Fruit fly (Drosophila melanogaster) whole organism, embryonic: Measurements from ENCODE around the gene wdn.

Experiments used
- Abd-B ChIP-seq: fragments of 200-800 bp; sonication (Bioruptor generic); optimal IDR thresholded peaks from 2 replicates; lab custom pipeline; 2018; ENCODE audit warnings: missing biosample characterization, mild to moderate bottlenecking, missing genetic modification characterization, moderate library complexity
- Bdp1 ChIP-seq: fragments of 200-800 bp; sonication (Bioruptor generic); optimal IDR thresholded peaks from 3 replicates; lab custom pipeline; 2016; ENCODE audit warnings: missing biosample characterization, missing genetic modification characterization
- CG12219 ChIP-seq: fragments of 200-800 bp; sonication (Bioruptor generic); optimal IDR thresholded peaks from 3 replicates; lab custom pipeline; 2018; ENCODE audit warnings: missing biosample characterization, mild to moderate bottlenecking, missing genetic modification characterization
- CG15601 ChIP-seq: fragments of 200-800 bp; sonication (Bioruptor generic); optimal IDR thresholded peaks from 3 replicates; lab custom pipeline; 2019; ENCODE audit warnings: missing biosample characterization, mild to moderate bottlenecking, missing genetic modification characterization, moderate library complexity
- CG1832 ChIP-seq: fragments of 200-800 bp; sonication (Bioruptor generic); optimal IDR thresholded peaks from 2 replicates; lab custom pipeline; 2017; ENCODE audit warnings: missing biosample characterization, mild to moderate bottlenecking, missing genetic modification characterization, inconsistent platforms
- CG30431 ChIP-seq: fragments of 200-800 bp; sonication (Bioruptor generic); optimal IDR thresholded peaks from 2 replicates; lab custom pipeline; 2017; ENCODE audit warnings: missing biosample characterization, missing genetic modification characterization
- CG32532 ChIP-seq: fragments of 200-800 bp; sonication (Bioruptor generic); IDR thresholded peaks from 2 replicates; pipeline ENCODE4 v1.3.6; 2022; ENCODE audit warnings: missing biosample characterization, missing genetic modification characterization
- CG3281 ChIP-seq: fragments of 200-800 bp; sonication (Bioruptor generic); optimal IDR thresholded peaks from 3 replicates; lab custom pipeline; 2017; ENCODE audit warnings: missing biosample characterization, mild to moderate bottlenecking, missing genetic modification characterization
- CG34376 ChIP-seq: fragments of 200-800 bp; sonication (Bioruptor generic); optimal IDR thresholded peaks from 2 replicates; lab custom pipeline; 2018; ENCODE audit warnings: missing biosample characterization, mild to moderate bottlenecking, missing genetic modification characterization
- CG34422 ChIP-seq: fragments of 200-800 bp; sonication (Bioruptor generic); IDR thresholded peaks from 3 replicates; pipeline ENCODE4 v1.3.6; 2022; ENCODE audit warnings: missing biosample characterization, missing genetic modification characterization
- CG4328 ChIP-seq: fragments of 200-800 bp; sonication (Bioruptor generic); optimal IDR thresholded peaks from 3 replicates; lab custom pipeline; 2017; ENCODE audit warnings: missing biosample characterization, missing genetic modification reagents, missing genetic modification characterization
- CG6689 ChIP-seq: fragments of 200-800 bp; sonication (Bioruptor generic); IDR thresholded peaks from 2 replicates; pipeline ENCODE4 v1.3.6; 2022; ENCODE audit warnings: missing biosample characterization, missing genetic modification characterization
- CG7928 ChIP-seq: fragments of 200-800 bp; sonication (Bioruptor generic); optimal IDR thresholded peaks from 2 replicates; lab custom pipeline; 2017; ENCODE audit warnings: missing biosample characterization, mild to moderate bottlenecking, missing genetic modification characterization
- Chrac-16 ChIP-seq: fragments of 200-800 bp; sonication (Bioruptor generic); optimal IDR thresholded peaks from 3 replicates; lab custom pipeline; 2016; ENCODE audit warnings: missing biosample characterization, missing genetic modification characterization
- CkIIα-i1 ChIP-seq: fragments of 200-800 bp; sonication (Bioruptor generic); IDR thresholded peaks from 2 replicates; pipeline ENCODE4 v1.3.6; 2022; ENCODE audit warnings: missing biosample characterization, missing genetic modification characterization
- D19A ChIP-seq: fragments of 200-800 bp; optimal IDR thresholded peaks from 3 replicates; lab custom pipeline; 2019; ENCODE audit warnings: missing biosample characterization, mild to moderate bottlenecking, missing genetic modification characterization, moderate library complexity
- Dll ChIP-seq: fragments of 200-800 bp; sonication (Bioruptor generic); IDR thresholded peaks from 4 replicates; pipeline ENCODE4 v1.3.6; 2022; ENCODE audit warnings: missing biosample characterization, missing genetic modification characterization; ENCODE audit not compliant: partially characterized antibody
- ERR ChIP-seq: fragments of 200-800 bp; sonication (Bioruptor generic); optimal IDR thresholded peaks from 2 replicates; lab custom pipeline; 2016; ENCODE audit warnings: missing biosample characterization, missing genetic modification characterization
- H15 ChIP-seq: fragments of 200-800 bp; sonication (Bioruptor generic); IDR thresholded peaks from 3 replicates; pipeline ENCODE4 v1.3.6; 2022; ENCODE audit warnings: missing biosample characterization, missing genetic modification characterization
- Hmr ChIP-seq: fragments of 200-800 bp; sonication (Bioruptor generic); optimal IDR thresholded peaks from 3 replicates; lab custom pipeline; 2017; ENCODE audit warnings: mild to moderate bottlenecking, missing biosample characterization, missing genetic modification reagents, missing genetic modification characterization
- Med ChIP-seq: fragments of 200-800 bp; sonication (Bioruptor generic); peaks from one replicate; lab custom pipeline; 2016; ENCODE audit warnings: missing biosample characterization, missing genetic modification characterization, mild to moderate bottlenecking, inconsistent platforms, moderate library complexity
- Neu2 ChIP-seq: fragments of 200-800 bp; sonication (Bioruptor generic); optimal IDR thresholded peaks from 3 replicates; lab custom pipeline; 2016; ENCODE audit warnings: missing biosample characterization, missing genetic modification characterization, borderline replicate concordance
- Optix ChIP-seq: fragments of 200-800 bp; sonication (Bioruptor generic); IDR thresholded peaks from 3 replicates; pipeline ENCODE4 v1.3.6; 2022; ENCODE audit warnings: missing biosample characterization, missing genetic modification characterization
- Poxn ChIP-seq: fragments of 200-800 bp; sonication (Bioruptor generic); IDR thresholded peaks from 2 replicates; pipeline ENCODE4 v1.3.6; 2022; ENCODE audit warnings: missing biosample characterization, missing genetic modification characterization
- Sry-β ChIP-seq: fragments of 200-800 bp; sonication (Bioruptor generic); optimal IDR thresholded peaks from 2 replicates; lab custom pipeline; 2018; ENCODE audit warnings: missing biosample characterization, mild to moderate bottlenecking, missing genetic modification characterization, moderate library complexity
- Tbp ChIP-seq: fragments of >200 bp; optimal IDR thresholded peaks from 2 replicates; lab custom pipeline; 2018; ENCODE audit warnings: missing biosample characterization, missing genetic modification characterization
- bigmax ChIP-seq: fragments of 200-800 bp; sonication (Bioruptor generic); optimal IDR thresholded peaks from 2 replicates; lab custom pipeline; 2018; ENCODE audit warnings: missing biosample characterization, mild to moderate bottlenecking, missing genetic modification characterization
- caup ChIP-seq: fragments of 200-800 bp; sonication (Bioruptor generic); optimal IDR thresholded peaks from 3 replicates; lab custom pipeline; 2017; ENCODE audit warnings: missing biosample characterization, mild to moderate bottlenecking, missing genetic modification characterization, moderate library complexity; ENCODE audit not compliant: severe bottlenecking
- cg ChIP-seq: fragments of 200-800 bp; sonication (Bioruptor generic); optimal IDR thresholded peaks from 3 replicates; lab custom pipeline; 2019; ENCODE audit warnings: missing biosample characterization, mild to moderate bottlenecking, missing genetic modification characterization, moderate library complexity
- chif ChIP-seq, 2 experiments: fragments of 200-800 bp; sonication (Bioruptor generic); optimal IDR thresholded peaks; 3 replicates each; lab custom pipeline; 2016; ENCODE audit warnings: missing biosample characterization in 2 of 2, missing genetic modification characterization in 2 of 2
- chm ChIP-seq: fragments of 200-800 bp; sonication (Bioruptor generic); IDR thresholded peaks from 2 replicates; pipeline ENCODE4 v1.3.6; 2022; ENCODE audit warnings: missing biosample characterization, missing genetic modification characterization
- danr ChIP-seq: fragments of 200-800 bp; sonication (Bioruptor generic); IDR thresholded peaks from 2 replicates; pipeline ENCODE4 v1.3.6; 2022; ENCODE audit warnings: missing biosample characterization, missing genetic modification characterization
- dmrt99B ChIP-seq: fragments of 200-800 bp; sonication (Bioruptor generic); optimal IDR thresholded peaks from 2 replicates; lab custom pipeline; 2018; ENCODE audit warnings: missing biosample characterization, mild to moderate bottlenecking, missing genetic modification characterization, moderate library complexity
- gce ChIP-seq: fragments of 200-800 bp; sonication (Bioruptor generic); IDR thresholded peaks from 3 replicates; pipeline ENCODE4 v1.3.6; 2022; ENCODE audit warnings: missing biosample characterization, missing genetic modification characterization
- gt ChIP-seq: fragments of 200-800 bp; sonication (Bioruptor generic); IDR thresholded peaks from 2 replicates; pipeline ENCODE4 v1.3.6; 2022; ENCODE audit warnings: missing biosample characterization, missing genetic modification characterization
- hb ChIP-seq: fragments of 200-800 bp; sonication (Bioruptor generic); IDR thresholded peaks from 3 replicates; pipeline ENCODE4 v1.3.6; 2022; ENCODE audit warnings: missing biosample characterization, missing genetic modification characterization; ENCODE audit not compliant: partially characterized antibody
- insv ChIP-seq, 2 experiments: fragments of 200-800 bp; sonication (Bioruptor generic); optimal IDR thresholded peaks; 3 replicates each; lab custom pipeline; 2016 to 2018; ENCODE audit warnings: missing biosample characterization in 2 of 2, missing genetic modification characterization in 2 of 2
- kni ChIP-seq: fragments of 200-800 bp; sonication (Bioruptor generic); optimal IDR thresholded peaks from 3 replicates; lab custom pipeline; 2017; ENCODE audit warnings: mild to moderate bottlenecking, missing biosample characterization, missing genetic modification reagents, missing genetic modification characterization
- lab ChIP-seq: fragments of 200-800 bp; sonication (Bioruptor generic); optimal IDR thresholded peaks from 3 replicates; lab custom pipeline; 2017; ENCODE audit warnings: missing biosample characterization, missing genetic modification characterization, mild to moderate bottlenecking, moderate library complexity, missing genetic modification reagents
- org-1 ChIP-seq: fragments of 200-800 bp; sonication (Bioruptor generic); optimal IDR thresholded peaks from 2 replicates; lab custom pipeline; 2017; ENCODE audit warnings: missing biosample characterization, missing genetic modification characterization
- prd ChIP-seq, 3 experiments: fragments of >200 bp in 2 of 3; fragments of 200-800 bp in 1 of 3; sonication (Bioruptor generic) in 1 of 3; optimal IDR thresholded peaks in 2 of 3; IDR thresholded peaks in 1 of 3; 2 replicates in 2 of 3; 3 replicates in 1 of 3; pipeline versions ENCODE4 v1.3.6 to Lab custom; 2017 to 2022; ENCODE audit warnings: missing biosample characterization in 1 of 3, missing genetic modification characterization in 1 of 3
- sisA ChIP-seq: fragments of 200-800 bp; sonication (Bioruptor generic); IDR thresholded peaks from 2 replicates; pipeline ENCODE4 v1.3.6; 2022; ENCODE audit warnings: missing biosample characterization, missing genetic modification characterization
- sr ChIP-seq: fragments of 200-800 bp; sonication (Bioruptor generic); IDR thresholded peaks from 3 replicates; pipeline ENCODE4 v1.3.6; 2022; ENCODE audit warnings: missing biosample characterization, missing genetic modification characterization
- stwl ChIP-seq: fragments of 200-800 bp; sonication (Bioruptor generic); optimal IDR thresholded peaks from 3 replicates; lab custom pipeline; 2018; ENCODE audit warnings: missing biosample characterization, mild to moderate bottlenecking, missing genetic modification characterization, moderate library complexity
- toy ChIP-seq: fragments of 200-800 bp; sonication (Bioruptor generic); IDR thresholded peaks from 2 replicates; pipeline ENCODE4 v1.3.6; 2022; ENCODE audit warnings: missing biosample characterization, missing genetic modification characterization
- wek ChIP-seq: fragments of 200-800 bp; sonication (Bioruptor generic); optimal IDR thresholded peaks from 3 replicates; lab custom pipeline; 2018; ENCODE audit warnings: missing biosample characterization, mild to moderate bottlenecking, missing genetic modification characterization, moderate library complexity
- wor ChIP-seq: fragments of 200-800 bp; sonication (Bioruptor generic); IDR thresholded peaks from 2 replicates; pipeline ENCODE4 v1.3.6; 2022; ENCODE audit warnings: missing biosample characterization, missing genetic modification characterization
- zfh1 ChIP-seq: fragments of 200-800 bp; sonication (Bioruptor generic); IDR thresholded peaks from 3 replicates; pipeline ENCODE4 v1.3.6; 2022; ENCODE audit warnings: missing biosample characterization, missing genetic modification characterization

wdn gene

dm6 chr3R:28844611-28845376 is 33.7 kb upstream of the wdn start, which contains the start of the genes Apc and spg (continued):
- TF ChIP-seq dmrt99B (peak; percentile 30), CG6689 (0 out of 2 replicates have a peak, but pooled peaks have one; percentile 10), Abd-B (GFP tag; lab: Kevin White, UChicago) (peak; percentile 79), CG1832 (GFP tag; lab: Kevin White, UChicago) (no peak), sr (GFP tag; lab: Robert Waterston, UW) (peak; percentile 75; the same call in 2 of the 3 replicates), CG7928 (no peak), danr (GFP tag; lab: Robert Waterston, UW) (no peak), ERR (GFP tag; lab: Kevin White, UChicago) (no peak), gce (0 out of 3 replicates have a peak, but pooled peaks have one; percentile 35), bigmax (GFP tag; lab: Kevin White, UChicago) (peak; percentile 51), Hmr (GFP tag; lab: Kevin White, UChicago) (peak; percentile 63), CkIIα-i1 (GFP tag; lab: Robert Waterston, UW) (no peak), toy (GFP tag; lab: Robert Waterston, UW) (no peak), Tbp (GFP tag; lab: Kevin White, UChicago) (peak; percentile 92), CG30431 (no peak), CG12219 (GFP tag; lab: Kevin White, UChicago) (peak; percentile 63), Neu2 (GFP tag; lab: Kevin White, UChicago) (no peak), Sry-β (GFP tag; lab: Kevin White, UChicago) (no peak), lab (GFP tag; lab: Kevin White, UChicago) (peak; percentile 66), CG32532 (peak; percentile 7), D19A (tag; lab: Kevin White, UChicago) (peak; percentile 25), Med (GFP tag; lab: Kevin White, UChicago) (peak; percentile 91), H15 (no peak), Dll (peak; percentile 93), Poxn (no peak), Optix (GFP tag; lab: Robert Waterston, UW) (peak; percentile 38; the same call in 1 of the 3 replicates), chif (GFP tag; optimal IDR thresholded peaks at IDR 0.05; lab: Kevin White, UChicago) (peak in 1 of 2 experiments; percentile 7), Bdp1 (peak; percentile 31), chm (peak; percentile 70), zfh1 (GFP tag; lab: Robert Waterston, UW) (peak; percentile 42; the same call in 1 of the 3 replicates), stwl (peak; percentile 34), CG15601 (tag; lab: Kevin White, UChicago) (peak; percentile 27), prd (optimal IDR thresholded peaks at IDR 0.05; lab: Kevin White, UChicago) (no peak), prd (GFP tag; IDR thresholded peaks at IDR 0.05; lab: Robert Waterston, UW) (peak; percentile 30; the same call in 2 of the 3 replicates), hb (GFP tag; lab: Robert Waterston, UW) (peak; percentile 53; the same call in 1 of the 3 replicates), insv (GFP tag; optimal IDR thresholded peaks at IDR 0.05; lab: Kevin White, UChicago) (peak in 1 of 2 experiments; percentile 49), wek (GFP tag; lab: Kevin White, UChicago) (peak; percentile 79), kni (GFP tag; lab: Kevin White, UChicago) (peak; percentile 16), Chrac-16 (GFP tag; lab: Kevin White, UChicago) (peak; percentile 8), CG4328 (GFP tag; lab: Kevin White, UChicago) (peak; percentile 6), org-1 (GFP tag; lab: Kevin White, UChicago) (peak; percentile 59), CG3281 (GFP tag; lab: Kevin White, UChicago) (peak; percentile 35), caup (GFP tag; lab: Kevin White, UChicago) (peak; percentile 59), CG34422 (GFP tag; lab: Robert Waterston, UW) (peak; percentile 60; the same call in 1 of the 3 replicates), cg (no peak), gt (GFP tag; lab: Robert Waterston, UW) (no peak), CG34376 (peak; percentile 45), wor (GFP tag; lab: Robert Waterston, UW) (no peak), sisA (no peak)
